Fruit fly (Drosophila melanogaster) whole organism, wandering third instar larva: Measurements from ENCODE around the gene CG4553.

Experiments
- Dif ChIP-seq: fragments of 200-275, 200-300 bp; sonication (Bioruptor generic); optimal IDR thresholded peaks from 2 replicates; lab custom pipeline; 2018; ENCODE audit warnings: missing biosample characterization, missing genetic modification characterization; ENCODE audit not compliant: partially characterized antibody
- Myc ChIP-seq: fragments of >200 bp; optimal IDR thresholded peaks from 2 replicates; lab custom pipeline; 2017
- Vsx2 ChIP-seq: fragments of 200-300, 225-300 bp; sonication (Bioruptor generic); optimal IDR thresholded peaks from 2 replicates; lab custom pipeline; 2018; ENCODE audit warnings: missing biosample characterization, missing genetic modification characterization; ENCODE audit not compliant: partially characterized antibody
- br ChIP-seq: fragments of 200-800 bp; sonication (Bioruptor generic); optimal IDR thresholded peaks from 2 replicates; lab custom pipeline; 2016; ENCODE audit warnings: missing biosample characterization, missing genetic modification characterization
- lola ChIP-seq: fragments of >200 bp; optimal IDR thresholded peaks from 2 replicates; lab custom pipeline; 2017; ENCODE audit warnings: missing biosample characterization, missing genetic modification characterization
- pan ChIP-seq: fragments of >200 bp; optimal IDR thresholded peaks from 2 replicates; lab custom pipeline; 2017
- psq ChIP-seq: fragments of 200-800 bp; sonication (Bioruptor generic); optimal IDR thresholded peaks from 3 replicates; lab custom pipeline; 2017; ENCODE audit warnings: missing biosample characterization, mild to moderate bottlenecking, missing genetic modification characterization, moderate library complexity
- sv ChIP-seq: fragments of 200-800 bp; sonication (Bioruptor generic); optimal IDR thresholded peaks from 3 replicates; lab custom pipeline; 2016; ENCODE audit warnings: missing biosample characterization, missing genetic modification characterization

- TF ChIP-seq sv (GFP tag; lab: Kevin White, UChicago) (no peak), lola (no peak), Dif (GFP tag; lab: Kevin White, UChicago) (no peak), psq (GFP tag; lab: Kevin White, UChicago) (no peak), Myc (no peak), pan (lab: Kevin White, UChicago) (no peak), Vsx2 (GFP tag; lab: Kevin White, UChicago) (no peak), br (GFP tag; lab: Kevin White, UChicago) (no peak)
Measured at dm6 chr3R:25427175-25427574, 49.5 kb downstream of the CG4553 start.
